Fruit fly (Drosophila melanogaster) whole organism: ENCODE data around the gene CG31204.

Experiments
- EcR ChIP-seq, 2 experiments: fragments of >200 bp; optimal IDR thresholded peaks; 2 replicates each; lab custom pipeline; 2017; ENCODE audit warnings: missing biosample characterization in 2 of 2, missing genetic modification characterization in 2 of 2, missing genetic modification reagents in 2 of 2
- pan ChIP-seq: fragments of >200 bp; optimal IDR thresholded peaks from 2 replicates; lab custom pipeline; 2017
- usp ChIP-seq: fragments of >200 bp; optimal IDR thresholded peaks from 2 replicates; lab custom pipeline; 2017; ENCODE audit warnings: missing biosample characterization, missing genetic modification characterization, mixed read lengths

- TF ChIP-seq usp (GFP tag; lab: Kevin White, UChicago) (no peak), pan (no peak), EcR (GFP tag; optimal IDR thresholded peaks at IDR 0.05; lab: Kevin White, UChicago) (no peak)
Observed at dm6 chr3R:31424427-31424826, 31.1 kb upstream of the CG31204 start.
